Worm (Caenorhabditis elegans): ENCODE results near the gene bcs-1.

DNA sequence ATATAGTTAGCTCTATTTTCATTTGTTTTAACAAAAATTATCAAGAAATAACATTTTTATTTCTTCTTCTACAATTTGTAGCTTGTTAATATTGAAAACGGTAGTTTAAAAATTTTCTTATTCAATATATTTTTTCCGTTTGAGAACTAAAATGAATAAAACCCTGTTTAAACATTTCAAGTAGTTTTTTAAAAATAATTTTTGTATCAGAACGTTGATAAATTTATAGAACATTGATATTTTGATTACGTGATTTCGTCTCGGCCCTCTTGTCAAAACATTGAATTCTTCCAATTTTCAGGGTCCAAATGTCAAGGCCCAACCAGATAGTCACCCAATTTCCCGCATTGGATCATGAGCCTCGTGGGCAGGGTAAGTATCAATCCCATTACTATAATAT lies 30.5 kb upstream of the bcs-1 start, which contains the start of gene pqn-73:
- no peak for TF ChIP-seq him-1 (tag; optimal IDR thresholded peaks at IDR 0.05)
- no peak for TF ChIP-seq dao-5 (tag; optimal IDR thresholded peaks at IDR 0.05)
